Worm (Caenorhabditis elegans) whole organism, L2 larva: ENCODE data around the gene str-146.

Experiments
- ama-1 ChIP-seq: fragments of 150-350 bp; optimal IDR thresholded peaks from 2 replicates; lab custom pipeline; 2018; ENCODE audit warnings: inconsistent platforms
- fos-1 ChIP-seq: fragments of 150-350 bp; optimal IDR thresholded peaks from 2 replicates; lab custom pipeline; 2014; ENCODE audit warnings: missing biosample characterization, missing genetic modification characterization
- nhr-11 ChIP-seq: fragments of 150-350 bp; optimal IDR thresholded peaks from 2 replicates; lab custom pipeline; 2014; ENCODE audit warnings: missing biosample characterization, missing genetic modification characterization

- TF ChIP-seq nhr-11 (tag; lab: Kevin White, UChicago) (no peak), fos-1 (tag; lab: Kevin White, UChicago) (no peak), ama-1 (lab: Kevin White, UChicago) (no peak)
These were observed 25.6 kb upstream of the str-146 start, which contains the start of gene D1014.6 for ce11 chrV:8120868-8121267.
